Fruit fly (Drosophila melanogaster) whole organism, pupa: ENCODE measurements around the gene CG11267.

Source experiments
- CG10348 ChIP-seq: fragments of 200-800 bp; sonication (Bioruptor generic); IDR thresholded peaks from 2 replicates; pipeline ENCODE4 v1.3.6; 2022; ENCODE audit warnings: missing biosample characterization, missing genetic modification characterization
- CG32121 ChIP-seq: fragments of 200-800 bp; sonication (Bioruptor generic); IDR thresholded peaks from 2 replicates; pipeline ENCODE4 v1.3.6; 2022; ENCODE audit warnings: missing biosample characterization, missing genetic modification characterization
- CG4496 ChIP-seq: fragments of 200-800 bp; sonication (Bioruptor generic); IDR thresholded peaks from 3 replicates; pipeline ENCODE4 v1.3.6; 2022; ENCODE audit warnings: missing biosample characterization, missing genetic modification characterization
- CG8159 ChIP-seq: fragments of 200-800 bp; sonication (Bioruptor generic); optimal IDR thresholded peaks from 3 replicates; lab custom pipeline; 2018; ENCODE audit warnings: missing biosample characterization, mild to moderate bottlenecking, missing genetic modification characterization, moderate library complexity
- EcR ChIP-seq: fragments of 200-800 bp; sonication (Bioruptor generic); optimal IDR thresholded peaks from 3 replicates; lab custom pipeline; 2019; ENCODE audit warnings: missing biosample characterization, missing genetic modification characterization, mild to moderate bottlenecking, moderate library complexity, missing genetic modification reagents
- Ets98B ChIP-seq: fragments of 200-800 bp; sonication (Bioruptor generic); IDR thresholded peaks from 2 replicates; pipeline ENCODE4 v1.3.6; 2022; ENCODE audit warnings: missing biosample characterization, missing genetic modification characterization

- no peak for TF ChIP-seq CG4496 (GFP tag; lab: Robert Waterston, UW)
- TF ChIP-seq EcR, result no peak
- no peak for TF ChIP-seq CG8159 (tag; lab: Kevin White, UChicago)
- TF ChIP-seq CG10348 (GFP tag; lab: Robert Waterston, UW), result no peak
- TF ChIP-seq CG32121 (GFP tag; lab: Robert Waterston, UW), result no peak
- TF ChIP-seq Ets98B, result no peak
These were observed 10.5 kb downstream of the CG11267 start, which contains the start of gene Zmynd10 for dm6 chr3L:13026337-13026736.
